Worm (Caenorhabditis elegans) whole organism, L1 larva: ENCODE data around the gene M01F1.9.

Experiments
- blmp-1 ChIP-seq: fragments of 150-350 bp; optimal IDR thresholded peaks from 2 replicates; lab custom pipeline; 2014; ENCODE audit warnings: missing biosample characterization, missing genetic modification characterization
- ceh-63 ChIP-seq: fragments of 200-800 bp; sonication (Bioruptor generic); optimal IDR thresholded peaks from 2 replicates; lab custom pipeline; 2018; ENCODE audit warnings: mild to moderate bottlenecking, missing genetic modification characterization, missing compliant biosample characterization
- efl-1 ChIP-seq, 4 experiments: fragments of 150-350 bp; optimal IDR thresholded peaks in 3 of 4; peaks in 1 of 4; 1 replicate in 1 of 4; 2 replicates in 3 of 4; lab custom pipeline; 2014; ENCODE audit warnings: missing biosample characterization in 2 of 4, missing genetic modification characterization in 2 of 4, missing genetic modification reagents in 2 of 4
- elt-2 ChIP-seq: sonication (generic microtip); optimal IDR thresholded peaks from 2 replicates; lab custom pipeline; 2016; ENCODE audit warnings: missing genetic modification characterization, mild to moderate bottlenecking, inconsistent platforms, missing compliant biosample characterization, missing genetic modification reagents
- elt-3 ChIP-seq, 6 experiments: fragments of 150-350 bp in 1 of 6; sonication (generic microtip); optimal IDR thresholded peaks; 2 replicates each; lab custom pipeline; 2017 to 2018; ENCODE audit warnings: missing biosample characterization in 6 of 6, missing genetic modification characterization in 6 of 6, inconsistent platforms in 1 of 6
- ets-5 ChIP-seq: fragments of 200-800 bp; sonication (Bioruptor generic); IDR thresholded peaks from 2 replicates; pipeline ENCODE4 v1.3.6; 2022; ENCODE audit warnings: missing genetic modification characterization, missing compliant biosample characterization
- lin-13 ChIP-seq: fragments of 150-350 bp; optimal IDR thresholded peaks from 2 replicates; lab custom pipeline; 2014; ENCODE audit warnings: missing biosample characterization, missing genetic modification reagents, missing genetic modification characterization
- lin-14 ChIP-seq: fragments of 200-800 bp; sonication (Bioruptor generic); optimal IDR thresholded peaks from 2 replicates; lab custom pipeline; 2018; ENCODE audit warnings: mild to moderate bottlenecking, missing genetic modification characterization, moderate library complexity, missing compliant biosample characterization
- lin-35 ChIP-seq, 2 experiments: fragments of 150-350 bp; optimal IDR thresholded peaks; 2 replicates each; lab custom pipeline; 2014; ENCODE audit warnings: missing biosample characterization in 2 of 2, missing genetic modification characterization in 2 of 2, missing genetic modification reagents in 2 of 2
- lin-39 ChIP-seq: fragments of 150-350 bp; optimal IDR thresholded peaks from 2 replicates; lab custom pipeline; 2014; ENCODE audit warnings: missing biosample characterization, missing genetic modification reagents, missing genetic modification characterization
- lsy-2 ChIP-seq, 2 experiments: fragments of 150-350 bp; optimal IDR thresholded peaks; 2 replicates each; lab custom pipeline; 2014; ENCODE audit warnings: missing biosample characterization in 2 of 2, missing genetic modification characterization in 2 of 2
- mab-9 ChIP-seq: fragments of 200-800 bp; sonication (Bioruptor generic); IDR thresholded peaks from 2 replicates; pipeline ENCODE4 v1.3.6; 2022; ENCODE audit warnings: missing genetic modification reagents, missing genetic modification characterization, missing compliant biosample characterization
- mef-2 ChIP-seq: fragments of 150-350 bp; optimal IDR thresholded peaks from 2 replicates; lab custom pipeline; 2014; ENCODE audit warnings: missing biosample characterization, missing genetic modification characterization
- mep-1 ChIP-seq: fragments of 150-350 bp; optimal IDR thresholded peaks from 2 replicates; lab custom pipeline; 2014; ENCODE audit warnings: missing biosample characterization, missing genetic modification characterization
- nhr-20 ChIP-seq: sonication (generic microtip); optimal IDR thresholded peaks from 2 replicates; lab custom pipeline; 2016; ENCODE audit warnings: mild to moderate bottlenecking, missing genetic modification characterization, missing compliant biosample characterization
- nhr-237 ChIP-seq: fragments of 150-350 bp; optimal IDR thresholded peaks from 2 replicates; lab custom pipeline; 2014; ENCODE audit warnings: missing biosample characterization, missing genetic modification characterization
- nhr-28 ChIP-seq: fragments of 150-350 bp; optimal IDR thresholded peaks from 2 replicates; lab custom pipeline; 2014; ENCODE audit warnings: missing biosample characterization, missing genetic modification characterization
- nhr-71 ChIP-seq: sonication (generic microtip); optimal IDR thresholded peaks from 2 replicates; lab custom pipeline; 2016; ENCODE audit warnings: mild to moderate bottlenecking, missing genetic modification characterization, moderate library complexity, missing compliant biosample characterization
- nhr-77 ChIP-seq: fragments of 150-350 bp; optimal IDR thresholded peaks from 2 replicates; lab custom pipeline; 2014; ENCODE audit warnings: missing biosample characterization, missing genetic modification characterization
- nhr-85 ChIP-seq: sonication (generic microtip); peaks from one replicate; lab custom pipeline; 2016; ENCODE audit warnings: missing genetic modification characterization, inconsistent platforms, missing compliant biosample characterization
- nhr-90 ChIP-seq: sonication (generic microtip); optimal IDR thresholded peaks from 2 replicates; lab custom pipeline; 2016; ENCODE audit warnings: mild to moderate bottlenecking, missing genetic modification characterization, missing compliant biosample characterization; ENCODE audit not compliant: poor library complexity
- rnt-1 ChIP-seq: sonication (generic microtip); optimal IDR thresholded peaks from 2 replicates; lab custom pipeline; 2016; ENCODE audit warnings: mild to moderate bottlenecking, missing genetic modification characterization, moderate library complexity, missing compliant biosample characterization
- snu-23 ChIP-seq: sonication (generic microtip); optimal IDR thresholded peaks from 2 replicates; lab custom pipeline; 2016; ENCODE audit warnings: missing genetic modification characterization, missing compliant biosample characterization
- sptf-1 ChIP-seq: fragments of 150-350 bp; optimal IDR thresholded peaks from 2 replicates; lab custom pipeline; 2014; ENCODE audit warnings: missing biosample characterization, missing genetic modification characterization
- swsn-7 ChIP-seq: sonication (generic microtip); optimal IDR thresholded peaks from 2 replicates; lab custom pipeline; 2016; ENCODE audit warnings: missing genetic modification characterization, missing compliant biosample characterization
- tlp-1 ChIP-seq: fragments of 150-350 bp; optimal IDR thresholded peaks from 2 replicates; lab custom pipeline; 2014; ENCODE audit warnings: missing biosample characterization, missing genetic modification characterization
- unc-130 ChIP-seq: fragments of 150-350 bp; optimal IDR thresholded peaks from 2 replicates; lab custom pipeline; 2017; ENCODE audit warnings: missing biosample characterization, missing genetic modification characterization, inconsistent platforms
- unc-98 ChIP-seq: fragments of 200-800 bp; sonication (Bioruptor generic); IDR thresholded peaks from 2 replicates; pipeline ENCODE4 v1.3.6; 2022; ENCODE audit warnings: missing genetic modification characterization, missing compliant biosample characterization
- zip-4 ChIP-seq: fragments of 200-800 bp; sonication (Bioruptor generic); optimal IDR thresholded peaks from 2 replicates; lab custom pipeline; 2018; ENCODE audit warnings: mild to moderate bottlenecking, missing genetic modification characterization, moderate library complexity, missing compliant biosample characterization
- ztf-11 ChIP-seq, 2 experiments: sonication (generic microtip); optimal IDR thresholded peaks; 2 replicates each; lab custom pipeline; 2016 to 2017; ENCODE audit warnings: missing genetic modification characterization in 2 of 2, missing biosample characterization in 1 of 2, missing compliant biosample characterization in 1 of 2

M01F1.9 gene

DNA sequence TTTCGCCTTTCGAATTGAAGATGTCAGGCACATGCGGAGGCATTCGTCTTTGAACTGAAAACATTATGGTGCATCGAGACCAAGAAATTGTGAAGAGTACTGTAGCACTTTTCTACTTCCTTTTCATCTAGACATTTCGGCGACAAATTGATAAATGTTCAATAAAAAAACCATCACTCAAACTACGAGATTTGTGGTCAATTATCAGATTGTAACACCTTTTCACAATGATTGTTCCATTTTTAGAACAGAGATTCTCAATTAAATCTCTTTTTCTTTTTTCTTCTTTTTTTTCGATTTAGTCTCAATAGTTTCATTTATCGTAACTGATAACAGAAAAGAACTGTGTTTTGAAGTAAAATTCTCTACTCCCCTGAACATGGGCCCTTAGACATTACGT lies 12.8 kb downstream of the M01F1.9 start:
- TF ChIP-seq swsn-7 (no peak), mab-9 (no peak), lin-13 (GFP tag; lab: Kevin White, UChicago) (no peak), ztf-11 (tag; optimal IDR thresholded peaks at IDR 0.05; lab: Kevin White, UChicago) (no peak), nhr-85 (tag; lab: Kevin White, UChicago) (no peak), snu-23 (GFP tag; lab: Kevin White, UChicago) (no peak)

DNA sequence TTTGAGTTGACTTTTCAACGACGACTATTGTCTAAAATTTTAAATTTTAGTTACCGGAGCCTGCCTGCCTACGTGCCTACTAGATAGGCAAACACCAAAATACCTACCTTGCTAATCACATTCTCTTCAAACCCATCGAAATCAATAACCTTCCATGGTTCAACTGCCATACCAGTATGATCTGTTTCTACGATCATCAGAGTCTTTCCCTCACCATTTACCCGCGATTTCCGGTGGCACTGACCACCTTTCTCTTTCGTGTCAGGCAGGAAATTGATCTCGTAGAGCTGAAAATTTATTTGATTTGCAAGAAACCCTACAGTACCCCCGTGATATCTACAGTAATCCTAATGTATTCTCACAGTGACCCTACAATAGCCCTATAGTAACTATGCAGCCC lies 13.9 kb downstream of the M01F1.9 start:
- TF ChIP-seq unc-98 (GFP tag; lab: Robert Waterston, UW) (no peak), elt-2 (tag; lab: Kevin White, UChicago) (no peak), nhr-85 (tag; lab: Kevin White, UChicago) (peak; percentile 61), efl-1 (optimal IDR thresholded peaks at IDR 0.05; lab: Kevin White, UChicago) (no peak), efl-1 (GFP tag; optimal IDR thresholded peaks at IDR 0.05 in 1 of 2; lab: Kevin White, UChicago) (peak in 1 of 2 experiments; percentile 2)

DNA sequence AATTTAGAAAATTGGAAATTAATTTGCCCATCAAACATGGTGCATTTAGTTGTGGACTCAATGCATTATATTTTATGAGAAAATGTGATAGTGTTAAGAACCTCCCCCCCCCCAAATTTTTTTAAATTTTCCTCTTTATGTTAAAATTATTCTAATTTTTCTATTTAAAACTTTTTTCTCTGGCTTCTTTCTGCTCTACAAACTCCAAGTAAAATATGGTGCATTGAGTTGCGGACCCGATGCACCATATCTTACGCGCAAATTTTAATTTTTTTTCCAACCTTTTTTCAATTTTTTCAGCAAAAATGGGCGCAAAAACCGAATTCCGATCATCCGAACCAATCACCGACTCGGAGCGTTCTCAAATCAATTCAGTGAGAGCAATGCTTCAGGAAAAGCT lies 16.6 kb downstream of the M01F1.9 start, which contains the start of gene C34C12.6:
C34C12.6 (plus strand) TSS at position 301 of the 400 bp plus-strand sequence.
- TF ChIP-seq mef-2 (tag; lab: Kevin White, UChicago) (no peak), mep-1 (tag; lab: Kevin White, UChicago) (no peak), nhr-85 (tag; lab: Kevin White, UChicago) (peak; percentile 46), ceh-63 (GFP tag; lab: Kevin White, UChicago) (no peak)
- TF ChIP-seq, all 84 proteins: peak for 1

DNA sequence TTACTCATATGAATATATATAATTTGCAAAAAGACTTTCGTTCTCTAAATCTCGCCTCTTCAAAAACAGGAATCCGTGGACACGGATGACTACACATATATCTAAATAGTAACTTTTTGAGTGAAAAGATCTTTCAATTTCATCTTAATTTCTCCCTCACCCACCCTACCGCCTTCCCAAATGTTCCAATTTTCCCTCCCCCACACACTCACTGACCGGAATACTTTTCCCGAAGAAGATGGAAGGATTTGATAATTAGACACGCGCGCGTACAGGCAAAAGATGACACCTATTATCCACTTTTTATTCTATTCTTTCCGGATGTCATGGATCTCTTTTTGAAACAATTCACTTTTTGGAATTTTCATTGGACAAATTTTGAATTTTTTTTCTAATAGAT lies 17.9 kb downstream of the M01F1.9 start:
- TF ChIP-seq blmp-1 (tag; lab: Kevin White, UChicago) (peak; percentile 96), unc-130 (no peak), mep-1 (tag; lab: Kevin White, UChicago) (peak; percentile 6), elt-2 (tag; lab: Kevin White, UChicago) (no peak), nhr-28 (no peak), lin-39 (tag; lab: Kevin White, UChicago) (no peak)

DNA sequence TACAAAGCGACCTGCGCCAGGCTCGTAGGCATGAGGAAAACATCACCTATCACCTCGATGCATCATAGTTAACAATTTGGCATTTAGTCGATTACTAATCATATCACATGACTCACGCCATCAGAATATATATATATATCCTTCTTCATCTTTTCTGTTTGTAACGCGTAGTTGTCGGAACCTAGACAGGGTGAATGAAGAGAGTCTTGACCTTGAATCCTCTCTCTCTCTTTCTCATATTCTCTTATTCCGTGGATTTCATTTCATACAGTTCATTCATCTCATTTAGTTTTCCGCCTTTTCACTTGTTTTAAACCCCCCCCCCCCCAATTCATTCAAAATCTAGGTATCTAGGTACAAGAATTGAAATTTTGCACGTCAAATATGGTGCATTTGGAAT lies 18.6 kb downstream of the M01F1.9 start:
- peak; percentile 89 for TF ChIP-seq blmp-1 (tag; lab: Kevin White, UChicago)
- TF ChIP-seq elt-3 (tag; optimal IDR thresholded peaks at IDR 0.05; lab: Kevin White, UChicago): peak in 1 of 6 experiments; percentile 46
- no peak for TF ChIP-seq ets-5 (GFP tag; lab: Robert Waterston, UW)
- peak; percentile 16 for TF ChIP-seq snu-23 (GFP tag; lab: Kevin White, UChicago)
- no peak for TF ChIP-seq nhr-237
- TF ChIP-seq unc-98 (GFP tag; lab: Robert Waterston, UW): no peak
- peak; percentile 13 for TF ChIP-seq nhr-20 (tag; lab: Kevin White, UChicago)
- TF ChIP-seq mep-1 (tag; lab: Kevin White, UChicago): peak; percentile 54
- no peak for TF ChIP-seq nhr-71 (tag; lab: Kevin White, UChicago)
- peak; percentile 60 for TF ChIP-seq lin-14 (GFP tag; lab: Kevin White, UChicago)
- peak; percentile 1 for TF ChIP-seq unc-130
- TF ChIP-seq nhr-85 (tag; lab: Kevin White, UChicago): peak; percentile 63
- TF ChIP-seq lsy-2 (tag; optimal IDR thresholded peaks at IDR 0.05; lab: Kevin White, UChicago): no peak
- TF ChIP-seq nhr-90 (tag; lab: Kevin White, UChicago): peak; percentile 47
- TF ChIP-seq, all 84 proteins: peak for 9

DNA sequence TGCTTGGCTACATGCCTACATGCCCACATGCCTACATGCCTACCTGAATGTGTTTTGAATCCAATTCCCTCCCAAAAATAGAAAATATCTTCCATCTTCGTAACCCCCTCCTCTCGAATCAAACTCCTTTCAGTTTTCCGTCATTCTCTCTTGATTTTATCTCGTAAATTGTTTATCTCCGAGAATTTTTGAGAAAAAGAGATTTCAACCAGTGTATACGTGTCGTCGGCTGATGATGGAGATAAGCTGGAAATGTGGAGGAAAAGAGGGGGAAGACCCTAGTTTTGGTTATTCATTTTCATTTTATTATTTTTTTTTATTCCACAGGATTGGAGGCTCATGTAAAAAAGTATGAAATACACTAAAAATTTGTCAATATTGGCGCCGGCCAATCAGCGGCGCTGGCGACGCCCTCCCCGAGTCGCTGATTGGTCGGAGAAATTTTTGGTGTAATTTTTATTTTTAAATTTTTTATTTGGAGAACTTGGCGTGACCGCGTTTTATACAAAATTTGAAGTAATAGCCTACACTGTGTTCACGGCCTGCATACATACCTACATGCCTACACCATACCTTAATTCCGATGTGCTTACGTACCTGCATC lies 20.0 kb downstream of the M01F1.9 start:
- TF ChIP-seq blmp-1 (tag; lab: Kevin White, UChicago): peak; percentile 50
- no peak for TF ChIP-seq lsy-2 (tag; optimal IDR thresholded peaks at IDR 0.05; lab: Kevin White, UChicago)
- no peak for TF ChIP-seq tlp-1 (tag; lab: Kevin White, UChicago)
- TF ChIP-seq swsn-7: no peak
- peak; percentile 26 for TF ChIP-seq lin-14 (GFP tag; lab: Kevin White, UChicago)
- TF ChIP-seq lin-35 (GFP tag; optimal IDR thresholded peaks at IDR 0.05; lab: Kevin White, UChicago): no peak
- TF ChIP-seq zip-4 (GFP tag; lab: Kevin White, UChicago): no peak
- TF ChIP-seq sptf-1 (tag; lab: Kevin White, UChicago): no peak
- TF ChIP-seq rnt-1: peak; percentile 0
- TF ChIP-seq nhr-85 (tag; lab: Kevin White, UChicago): peak; percentile 31
- TF ChIP-seq nhr-77 (tag; lab: Kevin White, UChicago): no peak
